Fruit fly (Drosophila melanogaster): Measurements from ENCODE around the gene btl.
A peak's percentile ranks its signal among the peaks of the same experiment; 100 is the strongest.

btl gene

dm6 chr3L:14050944-14051548 lies 24.5 kb upstream of the btl start, which contains the start of gene CG6833 (continued):
- TF ChIP-seq Spps (tag; optimal IDR thresholded peaks at IDR 0.05) (no peak), Elba2 (GFP tag; optimal IDR thresholded peaks at IDR 0.05) (peak; percentile 3), CG6683 (GFP tag; optimal IDR thresholded peaks at IDR 0.05) (no peak), cas (GFP tag; IDR thresholded peaks at IDR 0.05) (peak; percentile 41; the same call in 1 of the 2 replicates), Sox102F (GFP tag; optimal IDR thresholded peaks at IDR 0.05) (peak; percentile 49), CG15073 (GFP tag; optimal IDR thresholded peaks at IDR 0.05) (no peak), CG17328 (GFP tag; IDR thresholded peaks at IDR 0.05) (peak; percentile 58), CG11093 (GFP tag; IDR thresholded peaks at IDR 0.05) (no peak), prd (optimal IDR thresholded peaks at IDR 0.05) (no peak), prd (GFP tag; IDR thresholded peaks at IDR 0.05) (peak; percentile 86), ERR (GFP tag; optimal IDR thresholded peaks at IDR 0.05) (peak; percentile 39), CG33213 (GFP tag; optimal IDR thresholded peaks at IDR 0.05) (peak; percentile 87), pzg (GFP tag; optimal IDR thresholded peaks at IDR 0.05) (peak; percentile 84), Nf-YA (GFP tag; IDR thresholded peaks at IDR 0.05) (no peak; the same call in 1 of the 2 replicates), Awh (GFP tag; IDR thresholded peaks at IDR 0.05) (peak; percentile 54), lola (GFP tag; optimal IDR thresholded peaks at IDR 0.05) (peak in 1 of 3 experiments; percentile 15), inv (GFP tag; IDR thresholded peaks at IDR 0.05; ENCODE audit: partially characterized antibody) (no peak), danr (GFP tag; IDR thresholded peaks at IDR 0.05) (peak; percentile 60), CG12104 (GFP tag; optimal IDR thresholded peaks at IDR 0.05) (peak; percentile 7), CG5180 (GFP tag; optimal IDR thresholded peaks at IDR 0.05) (no peak), caup (GFP tag; optimal IDR thresholded peaks at IDR 0.05; ENCODE audit: severe bottlenecking) (peak; percentile 70), CG17186 (GFP tag; optimal IDR thresholded peaks at IDR 0.05) (peak; percentile 46), eve (GFP tag; optimal IDR thresholded peaks at IDR 0.05) (no peak), wek (GFP tag; optimal IDR thresholded peaks at IDR 0.05) (peak; percentile 19), br (optimal IDR thresholded peaks at IDR 0.05) (no peak), CG2199 (GFP tag; IDR thresholded peaks at IDR 0.05) (peak; percentile 75), CG1233 (GFP tag; optimal IDR thresholded peaks at IDR 0.05) (peak; percentile 57), ase (GFP tag; IDR thresholded peaks at IDR 0.05) (peak; percentile 67; the same call in 2 of the 3 replicates), CG12299 (tag; optimal IDR thresholded peaks at IDR 0.05) (no peak), HLH3B (GFP tag; IDR thresholded peaks at IDR 0.05) (peak; percentile 68), Hmx (GFP tag; optimal IDR thresholded peaks at IDR 0.05) (no peak), ATbp (GFP tag; optimal IDR thresholded peaks at IDR 0.05) (no peak), CG8944 (GFP tag; optimal IDR thresholded peaks at IDR 0.05) (peak; percentile 78), odd (GFP tag; optimal IDR thresholded peaks at IDR 0.05) (no peak), CG6254 (GFP tag; optimal IDR thresholded peaks at IDR 0.05) (peak; percentile 53), CG14710 (tag; optimal IDR thresholded peaks at IDR 0.05) (peak; percentile 77), Abd-B (GFP tag; optimal IDR thresholded peaks at IDR 0.05) (peak; percentile 69), Sox100B (GFP tag; optimal IDR thresholded peaks at IDR 0.05) (no peak), chm (GFP tag; IDR thresholded peaks at IDR 0.05) (peak; percentile 74), Dip2 (GFP tag; IDR thresholded peaks at IDR 0.05) (no peak), zfh2 (GFP tag; optimal IDR thresholded peaks at IDR 0.05) (peak; percentile 85), CG8388 (GFP tag; optimal IDR thresholded peaks at IDR 0.05) (peak; percentile 3), peb (GFP tag; IDR thresholded peaks at IDR 0.05) (peak; percentile 57), jumu (GFP tag; optimal IDR thresholded peaks at IDR 0.05) (peak; percentile 70), jigr1 (GFP tag; IDR thresholded peaks at IDR 0.05) (0 out of 3 replicates have a peak, but pooled peaks have one; percentile 24), Blimp-1 (GFP tag; optimal IDR thresholded peaks at IDR 0.05) (peak; percentile 56), lmd (GFP tag; IDR thresholded peaks at IDR 0.05) (peak; percentile 87; the same call in 1 of the 2 replicates), CG8359 (GFP tag; optimal IDR thresholded peaks at IDR 0.05; ENCODE audit: borderline replicate concordance) (no peak), CoRest (tag; optimal IDR thresholded peaks at IDR 0.05) (peak; percentile 66), CG18619 (GFP tag; optimal IDR thresholded peaks at IDR 0.05) (peak; percentile 34)
